Fruit fly (Drosophila melanogaster): ENCODE results near the gene Dnai2.

DNA sequence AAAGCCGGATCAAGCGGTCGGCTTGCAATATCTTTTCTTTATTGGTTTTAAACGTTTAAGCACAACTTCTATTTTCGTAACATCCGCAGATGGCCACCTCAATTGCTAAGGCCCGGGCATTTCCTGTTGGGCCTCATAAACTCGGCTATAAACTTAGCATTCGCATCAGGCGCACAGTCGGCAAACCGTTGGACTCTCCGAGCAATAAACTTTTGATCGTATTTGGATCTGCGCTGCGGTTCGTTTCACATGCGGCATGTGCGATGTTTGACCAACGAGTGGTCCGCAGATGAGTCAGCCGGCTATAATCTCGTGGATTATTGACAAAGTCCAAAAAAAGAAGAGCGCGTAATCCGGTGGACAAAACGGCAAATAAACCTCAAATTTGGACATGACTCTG, 12.7 kb upstream of the Dnai2 start:
- no peak for TF ChIP-seq ss (GFP tag; optimal IDR thresholded peaks at IDR 0.05)
- no peak for TF ChIP-seq fd85E (GFP tag; optimal IDR thresholded peaks at IDR 0.05)
- TF ChIP-seq CG32006 (GFP tag; optimal IDR thresholded peaks at IDR 0.05): no peak
- no peak for TF ChIP-seq Gug (GFP tag; IDR thresholded peaks at IDR 0.05)
- no peak for TF ChIP-seq Sox102F (GFP tag; optimal IDR thresholded peaks at IDR 0.05)
- no peak for TF ChIP-seq CG15336 (GFP tag; IDR thresholded peaks at IDR 0.05)
- TF ChIP-seq cyc (GFP tag; optimal IDR thresholded peaks at IDR 0.05): no peak
- no peak for TF ChIP-seq CG6808 (GFP tag; optimal IDR thresholded peaks at IDR 0.05)
- no peak for TF ChIP-seq pdm3 (GFP tag; optimal IDR thresholded peaks at IDR 0.05)
- no peak for TF ChIP-seq eg (GFP tag; IDR thresholded peaks at IDR 0.05)
- no peak for TF ChIP-seq CG31627 (GFP tag; optimal IDR thresholded peaks at IDR 0.05)
- TF ChIP-seq Hr38 (GFP tag; optimal IDR thresholded peaks at IDR 0.05): no peak
- no peak for TF ChIP-seq CG6163 (GFP tag; IDR thresholded peaks at IDR 0.05)
- no peak for TF ChIP-seq Blimp-1 (GFP tag; optimal IDR thresholded peaks at IDR 0.05)
